Fruit fly (Drosophila melanogaster): ENCODE measurements around the gene CG34452.
A peak's percentile ranks its signal among the peaks of the same experiment; 100 is the strongest.

Gene CG34452

DNA sequence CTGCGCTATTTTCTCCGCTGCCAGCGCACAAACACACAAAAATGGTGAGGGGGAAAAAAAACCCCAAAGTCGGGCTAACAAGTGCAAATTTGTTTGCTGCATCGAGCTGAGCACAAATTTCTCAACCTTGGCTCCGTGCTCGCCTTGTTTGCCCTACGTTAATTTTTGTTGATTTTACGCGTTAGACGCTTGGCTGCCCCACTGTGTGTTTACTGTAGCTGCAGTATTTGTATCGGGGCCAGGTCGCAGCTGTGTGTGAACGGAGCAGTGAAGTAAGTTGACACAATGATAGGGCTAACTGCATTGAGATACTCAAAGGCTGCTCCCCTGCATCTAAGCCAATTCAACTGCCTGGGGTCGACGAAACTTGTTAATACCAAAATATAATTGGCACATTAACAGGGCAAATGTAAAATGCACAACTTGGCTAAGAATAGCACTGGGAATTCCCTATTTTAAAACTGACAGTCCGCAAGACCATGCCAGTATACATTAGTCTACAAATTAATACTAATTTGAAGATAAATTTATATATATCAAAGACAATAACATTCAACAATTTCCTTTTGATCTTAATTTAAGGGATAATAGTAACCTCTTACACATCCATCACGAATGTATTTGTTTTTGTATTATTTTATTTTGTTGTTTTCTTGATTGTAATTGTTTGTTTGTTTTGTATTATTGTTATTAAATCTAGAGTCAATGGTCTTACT, 28.2 kb upstream of the CG34452 start, which contains the start of gene CG42571 (continued):
- peak; percentile 80 for TF ChIP-seq CG2875 (GFP tag; optimal IDR thresholded peaks at IDR 0.05)
- TF ChIP-seq dysf (GFP tag; IDR thresholded peaks at IDR 0.05) = no peak
- TF ChIP-seq CG34224 (GFP tag; IDR thresholded peaks at IDR 0.05; ENCODE audit: partially characterized antibody) = no peak
- no peak for TF ChIP-seq sim (GFP tag; IDR thresholded peaks at IDR 0.05)
- no peak for TF ChIP-seq pita (GFP tag; optimal IDR thresholded peaks at IDR 0.05)
- TF ChIP-seq cato (GFP tag; optimal IDR thresholded peaks at IDR 0.05; ENCODE audit: borderline replicate concordance) = no peak
- TF ChIP-seq Eip74EF (GFP tag; optimal IDR thresholded peaks at IDR 0.05) = peak in 1 of 2 experiments; percentile 3
- TF ChIP-seq CG6791 (GFP tag; IDR thresholded peaks at IDR 0.05; ENCODE audit: partially characterized antibody) = no peak
- peak; percentile 51 for TF ChIP-seq dmrt11E (tag; optimal IDR thresholded peaks at IDR 0.05)
- peak; percentile 6 for TF ChIP-seq Side (GFP tag; optimal IDR thresholded peaks at IDR 0.05)
- TF ChIP-seq Sry-β (GFP tag; optimal IDR thresholded peaks at IDR 0.05) = no peak
- no peak for TF ChIP-seq Opbp (GFP tag; IDR thresholded peaks at IDR 0.05; ENCODE audit: partially characterized antibody)
- peak; percentile 17 for TF ChIP-seq CG18262 (tag; optimal IDR thresholded peaks at IDR 0.05)
- no peak for TF ChIP-seq CG9817 (tag; optimal IDR thresholded peaks at IDR 0.05)
- no peak for TF ChIP-seq pho (GFP tag; optimal IDR thresholded peaks at IDR 0.05)
- no peak for TF ChIP-seq CG9437 (GFP tag; optimal IDR thresholded peaks at IDR 0.05)
- TF ChIP-seq CG43689 (GFP tag; IDR thresholded peaks at IDR 0.05) = no peak
- peak; percentile 52 for TF ChIP-seq CG17359 (tag; optimal IDR thresholded peaks at IDR 0.05)
- no peak for TF ChIP-seq CG17829 (tag; optimal IDR thresholded peaks at IDR 0.05)
- no peak for TF ChIP-seq exex (tag; optimal IDR thresholded peaks at IDR 0.05)
- TF ChIP-seq CG7745 (tag; optimal IDR thresholded peaks at IDR 0.05) = peak; percentile 67
- TF ChIP-seq gfzf (GFP tag; optimal IDR thresholded peaks at IDR 0.05) = no peak
- no peak for TF ChIP-seq danr (GFP tag; IDR thresholded peaks at IDR 0.05)
- TF ChIP-seq tll (GFP tag; optimal IDR thresholded peaks at IDR 0.05) = peak in 1 of 2 experiments; percentile 11
- no peak for TF ChIP-seq aop (GFP tag; IDR thresholded peaks at IDR 0.05)
- TF ChIP-seq CG10274 (GFP tag; optimal IDR thresholded peaks at IDR 0.05) = no peak
- TF ChIP-seq hbn (GFP tag; IDR thresholded peaks at IDR 0.05; ENCODE audit: partially characterized antibody) = no peak
- TF ChIP-seq Fer3 (tag; optimal IDR thresholded peaks at IDR 0.05) = no peak
- TF ChIP-seq Sox100B (GFP tag; optimal IDR thresholded peaks at IDR 0.05) = peak; percentile 53
- peak; percentile 38 for TF ChIP-seq Sox102F (GFP tag; optimal IDR thresholded peaks at IDR 0.05)
- TF ChIP-seq CG6765 (GFP tag; optimal IDR thresholded peaks at IDR 0.05) = no peak
- no peak for TF ChIP-seq h (optimal IDR thresholded peaks at IDR 0.05)
- TF ChIP-seq CG13775 (GFP tag; optimal IDR thresholded peaks at IDR 0.05) = no peak
- TF ChIP-seq TFAM (GFP tag; optimal IDR thresholded peaks at IDR 0.05) = no peak
- TF ChIP-seq dati (GFP tag; IDR thresholded peaks at IDR 0.05) = no peak
- TF ChIP-seq CG1602 (GFP tag; optimal IDR thresholded peaks at IDR 0.05) = no peak
- TF ChIP-seq CG12104 (GFP tag; optimal IDR thresholded peaks at IDR 0.05) = no peak
- TF ChIP-seq CG12659 (GFP tag; optimal IDR thresholded peaks at IDR 0.05) = no peak
- TF ChIP-seq CG7786 (GFP tag; optimal IDR thresholded peaks at IDR 0.05) = no peak
- TF ChIP-seq tx (GFP tag; optimal IDR thresholded peaks at IDR 0.05) = no peak
- TF ChIP-seq CG1024 (GFP tag; IDR thresholded peaks at IDR 0.05) = peak; percentile 37; the same call in 1 of the 2 replicates
- no peak for TF ChIP-seq CG13624 (GFP tag; optimal IDR thresholded peaks at IDR 0.05)
- no peak for TF ChIP-seq CG3847 (GFP tag; IDR thresholded peaks at IDR 0.05)
- no peak for TF ChIP-seq CG9215 (GFP tag; IDR thresholded peaks at IDR 0.05)
- peak; percentile 46 for TF ChIP-seq CG33213 (GFP tag; optimal IDR thresholded peaks at IDR 0.05)
